Worm (Caenorhabditis elegans): ENCODE results near the gene Y57G11C.42.

DNA sequence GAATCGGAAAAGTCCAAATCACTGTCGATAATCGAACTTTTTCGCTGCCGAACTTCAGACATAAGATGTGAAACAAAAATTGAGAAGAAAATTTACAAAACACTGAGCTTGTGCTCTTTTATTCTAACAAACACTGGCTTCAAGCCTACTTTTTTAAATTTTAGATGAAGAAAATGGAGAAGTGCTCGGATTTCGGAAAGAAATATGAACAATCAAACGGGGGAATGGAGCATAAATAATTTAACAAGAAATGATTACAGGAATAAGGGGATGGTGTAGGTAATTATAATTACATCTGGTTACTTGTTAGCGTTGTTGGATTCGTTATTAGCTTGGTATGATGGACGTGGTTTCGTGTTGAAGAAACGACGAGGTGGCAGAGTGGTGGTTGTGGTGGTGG lies 43.0 kb downstream of the Y57G11C.42 start, which contains the start of gene degl-1:
- TF ChIP-seq pqm-1 (tag; optimal IDR thresholded peaks at IDR 0.05) (no peak), hmg-1.1 (GFP tag; IDR thresholded peaks at IDR 0.05) (no peak), nhr-28 (tag; optimal IDR thresholded peaks at IDR 0.05) (no peak), arid-1 (GFP tag; conservative IDR thresholded peaks at IDR 0.05) (no peak), unc-130 (GFP tag; optimal IDR thresholded peaks at IDR 0.05) (no peak), snpc-4 (tag; optimal IDR thresholded peaks at IDR 0.05) (no peak), mdl-1 (tag; optimal IDR thresholded peaks at IDR 0.05) (no peak), ama-1 (optimal IDR thresholded peaks at IDR 0.05) (no peak), skn-1 (tag; optimal IDR thresholded peaks at IDR 0.05) (no peak), unc-62 (GFP tag; optimal IDR thresholded peaks at IDR 0.05 in 1 of 2) (no peak), unc-62 (tag; optimal IDR thresholded peaks at IDR 0.05) (no peak), lin-39 (tag; optimal IDR thresholded peaks at IDR 0.05) (no peak), pha-4 (GFP tag; IDR thresholded peaks at IDR 0.05) (no peak), pha-4 (tag; optimal IDR thresholded peaks at IDR 0.05) (no peak), nhr-41 (GFP tag; IDR thresholded peaks at IDR 0.05) (no peak), dmd-8 (GFP tag; IDR thresholded peaks at IDR 0.05) (no peak)

Data from whole organism, L4 larva.